Worm (Caenorhabditis elegans) whole organism, L4/young adult: ENCODE results near the gene unc-82.

Experiments
- dao-5 ChIP-seq: sonication (generic microtip); optimal IDR thresholded peaks from 2 replicates; lab custom pipeline; 2016; ENCODE audit warnings: missing genotype, missing genetic modification characterization, moderate library complexity, missing compliant biosample characterization
- him-1 ChIP-seq: sonication (generic microtip); optimal IDR thresholded peaks from 2 replicates; lab custom pipeline; 2016; ENCODE audit warnings: missing genotype, missing genetic modification reagents, missing genetic modification characterization, missing compliant biosample characterization

- TF ChIP-seq him-1 (tag; lab: Kevin White, UChicago) (no peak), dao-5 (tag; lab: Kevin White, UChicago) (no peak)
Observed at ce11 chrIV:7439377-7439776, 15.1 kb downstream of the unc-82 start.
